Worm (Caenorhabditis elegans) whole organism, young adult: ENCODE data around the gene R02D5.1.

Experiments used
- C06A6.2 ChIP-seq: fragments of 200-800 bp; sonication (Bioruptor generic); conservative IDR thresholded peaks from 2 replicates; pipeline ENCODE4 v1.3.6; 2022; ENCODE audit warnings: missing genetic modification characterization, missing compliant biosample characterization
- D2030.7 ChIP-seq: fragments of 200-800 bp; sonication (Bioruptor generic); IDR thresholded peaks from 2 replicates; pipeline ENCODE4 v1.3.6; 2022; ENCODE audit warnings: missing genetic modification reagents, missing genetic modification characterization, missing compliant biosample characterization
- F37B4.10 ChIP-seq: fragments of 200-800 bp; sonication (Bioruptor generic); IDR thresholded peaks from 2 replicates; pipeline ENCODE4 v1.3.6; 2022; ENCODE audit warnings: missing genetic modification characterization, missing compliant biosample characterization
- T07F8.4 ChIP-seq: sonication (generic microtip); optimal IDR thresholded peaks from 2 replicates; lab custom pipeline; 2016; ENCODE audit warnings: mild to moderate bottlenecking, missing genetic modification characterization, moderate library complexity, missing compliant biosample characterization
- let-526 ChIP-seq: fragments of 200-800 bp; sonication (Bioruptor generic); IDR thresholded peaks from 2 replicates; pipeline ENCODE4 v1.3.6; 2022; ENCODE audit warnings: missing genetic modification reagents, missing genetic modification characterization, missing compliant biosample characterization
- nhr-179 ChIP-seq: sonication (generic microtip); optimal IDR thresholded peaks from 2 replicates; lab custom pipeline; 2016; ENCODE audit warnings: mild to moderate bottlenecking, missing genetic modification characterization, missing compliant biosample characterization
- unc-130 ChIP-seq: sonication (generic microtip); optimal IDR thresholded peaks from 2 replicates; lab custom pipeline; 2016; ENCODE audit warnings: missing genetic modification reagents, missing genetic modification characterization, missing compliant biosample characterization
- unc-62 ChIP-seq: fragments of 150-350 bp; optimal IDR thresholded peaks from 2 replicates; lab custom pipeline; 2014; ENCODE audit warnings: missing biosample characterization, missing genetic modification reagents, missing genetic modification characterization

ce11 chrV:14525089-14525488 lies 17.0 kb downstream of the R02D5.1 start, which contains the start of gene hda-1:
- TF ChIP-seq D2030.7 (GFP tag; lab: Robert Waterston, UW) (no peak), F37B4.10 (GFP tag; lab: Robert Waterston, UW) (no peak), let-526 (GFP tag; lab: Robert Waterston, UW) (no peak), unc-130 (GFP tag; lab: Kevin White, UChicago) (no peak), unc-62 (no peak), nhr-179 (tag; lab: Kevin White, UChicago) (no peak), T07F8.4 (tag; lab: Kevin White, UChicago) (no peak), C06A6.2 (GFP tag; lab: Robert Waterston, UW) (no peak)
